Worm (Caenorhabditis elegans) whole organism, midembryonic: ENCODE results near the gene asah-2.

Experiments
- T22C8.4 ChIP-seq: fragments of 200-800 bp; sonication (Bioruptor generic); IDR thresholded peaks from 2 replicates; pipeline ENCODE4 v1.3.6; 2022; ENCODE audit warnings: missing genetic modification characterization, missing compliant biosample characterization
- flt-1 ChIP-seq: fragments of 200-800 bp; sonication (Bioruptor generic); IDR thresholded peaks from 2 replicates; pipeline ENCODE4 v1.3.6; 2022; ENCODE audit warnings: missing genetic modification characterization, missing compliant biosample characterization
- ref-1 ChIP-seq: fragments of 200-800 bp; sonication (Bioruptor generic); conservative IDR thresholded peaks from 2 replicates; pipeline ENCODE4 v1.3.6; 2022; ENCODE audit warnings: missing genetic modification reagents, missing genetic modification characterization, missing compliant biosample characterization
- tab-1 ChIP-seq: fragments of 200-800 bp; sonication (Bioruptor generic); IDR thresholded peaks from 2 replicates; pipeline ENCODE4 v1.3.6; 2022; ENCODE audit warnings: missing genetic modification characterization, missing compliant biosample characterization
- ztf-23 ChIP-seq: fragments of 200-800 bp; sonication (Bioruptor generic); IDR thresholded peaks from 2 replicates; pipeline ENCODE4 v1.3.6; 2022; ENCODE audit warnings: missing genetic modification reagents, missing genetic modification characterization, missing compliant biosample characterization
- ztf-29 ChIP-seq: fragments of 200-800 bp; sonication (Bioruptor generic); IDR thresholded peaks from 2 replicates; pipeline ENCODE4 v1.3.6; 2022; ENCODE audit warnings: missing genetic modification reagents, missing genetic modification characterization, missing compliant biosample characterization

DNA sequence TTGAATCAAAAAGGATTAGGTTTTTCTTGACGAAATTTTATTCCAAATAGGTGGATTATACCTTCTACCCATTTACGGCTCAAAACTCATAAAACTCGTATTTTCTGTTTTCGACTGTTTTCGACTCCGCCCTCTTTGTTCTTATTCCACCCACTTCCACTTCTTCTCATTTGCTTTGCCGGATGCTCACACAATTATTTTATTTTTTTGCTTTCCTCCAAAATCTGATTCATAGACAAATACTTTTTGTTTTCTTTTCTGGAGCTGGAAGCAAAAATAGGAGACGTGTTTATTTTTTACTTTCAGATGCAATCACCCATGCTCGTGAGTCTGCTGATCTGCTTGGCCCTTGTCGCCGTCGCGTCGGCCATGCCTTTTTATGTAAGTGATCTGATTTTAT is 15.7 kb downstream of the asah-2 start, which contains the start of gene nlp-63:
- no peak for TF ChIP-seq T22C8.4 (GFP tag; lab: Robert Waterston, UW)
- TF ChIP-seq ztf-23 (GFP tag; lab: Robert Waterston, UW): no peak
- TF ChIP-seq ztf-29 (GFP tag; lab: Robert Waterston, UW): no peak
- no peak for TF ChIP-seq flt-1 (GFP tag; lab: Robert Waterston, UW)
- TF ChIP-seq tab-1 (GFP tag; lab: Robert Waterston, UW): no peak
- no peak for TF ChIP-seq ref-1 (GFP tag; lab: Robert Waterston, UW)
